Worm (Caenorhabditis elegans) whole organism, young adult: Measurements from ENCODE around the gene srh-274.
"Not testable (repeated sequence)": the region's sequence is repeated elsewhere in the genome, so short reads cannot be mapped to it uniquely, and the experiment has no call there.

Experiments used
- B0019.2 ChIP-seq: fragments of 200-800 bp; sonication (Bioruptor generic); conservative IDR thresholded peaks from 2 replicates; pipeline ENCODE4 v1.3.6; 2022; ENCODE audit warnings: missing genetic modification reagents, missing genetic modification characterization, missing compliant biosample characterization
- C06A6.2 ChIP-seq: fragments of 200-800 bp; sonication (Bioruptor generic); conservative IDR thresholded peaks from 2 replicates; pipeline ENCODE4 v1.3.6; 2022; ENCODE audit warnings: missing genetic modification characterization, missing compliant biosample characterization
- F37B4.10 ChIP-seq: fragments of 200-800 bp; sonication (Bioruptor generic); IDR thresholded peaks from 2 replicates; pipeline ENCODE4 v1.3.6; 2022; ENCODE audit warnings: missing genetic modification characterization, missing compliant biosample characterization
- K12H6.12 ChIP-seq: fragments of 200-800 bp; sonication (Bioruptor generic); optimal IDR thresholded peaks from 2 replicates; lab custom pipeline; 2018; ENCODE audit warnings: mild to moderate bottlenecking, missing genetic modification characterization, missing compliant biosample characterization
- Y53F4B.3 ChIP-seq: fragments of 200-800 bp; sonication (Bioruptor generic); IDR thresholded peaks from 2 replicates; pipeline ENCODE4 v1.3.6; 2022; ENCODE audit warnings: missing genetic modification reagents, missing genetic modification characterization, missing compliant biosample characterization
- Y67H2A.10 ChIP-seq: fragments of 200-800 bp; sonication (Bioruptor generic); conservative IDR thresholded peaks from 2 replicates; pipeline ENCODE4 v1.3.6; 2022; ENCODE audit warnings: missing genetic modification reagents, missing genetic modification characterization, missing compliant biosample characterization
- Y95B8A.8 ChIP-seq: fragments of 200-800 bp; sonication (Bioruptor generic); IDR thresholded peaks from 2 replicates; pipeline ENCODE4 v1.3.6; 2022; ENCODE audit warnings: missing genetic modification reagents, missing genetic modification characterization, missing compliant biosample characterization
- ZK185.1 ChIP-seq: sonication (generic microtip); optimal IDR thresholded peaks from 2 replicates; lab custom pipeline; 2016; ENCODE audit warnings: mild to moderate bottlenecking, missing genetic modification characterization, missing compliant biosample characterization; ENCODE audit not compliant: poor library complexity, severe bottlenecking
- aptf-2 ChIP-seq: fragments of 200-800 bp; sonication (Bioruptor generic); conservative IDR thresholded peaks from 2 replicates; pipeline ENCODE4 v1.3.6; 2022; ENCODE audit warnings: missing genetic modification reagents, missing genetic modification characterization, missing compliant biosample characterization
- aptf-3 ChIP-seq: fragments of 200-800 bp; sonication (Bioruptor generic); IDR thresholded peaks from 2 replicates; pipeline ENCODE4 v1.3.6; 2022; ENCODE audit warnings: missing genetic modification characterization, missing compliant biosample characterization
- bed-2 ChIP-seq: fragments of 200-800 bp; sonication (Bioruptor generic); IDR thresholded peaks from 2 replicates; pipeline ENCODE4 v1.3.6; 2022; ENCODE audit warnings: missing genetic modification reagents, missing genetic modification characterization, missing compliant biosample characterization
- cebp-1 ChIP-seq, 2 experiments: fragments of 200-800 bp in 1 of 2; sonication (Bioruptor generic) in 1 of 2; sonication (generic microtip) in 1 of 2; IDR thresholded peaks in 1 of 2; optimal IDR thresholded peaks in 1 of 2; 2 replicates each; pipeline versions ENCODE4 v1.3.6 to Lab custom; 2017 to 2022; ENCODE audit warnings: missing compliant biosample characterization in 2 of 2, missing genetic modification characterization in 2 of 2, mild to moderate bottlenecking in 1 of 2, missing genetic modification reagents in 1 of 2, moderate library complexity in 1 of 2
- ceh-58 ChIP-seq: fragments of 200-800 bp; sonication (Bioruptor generic); IDR thresholded peaks from 2 replicates; pipeline ENCODE4 v1.3.6; 2022; ENCODE audit warnings: missing genetic modification characterization, missing compliant biosample characterization
- chd-7 ChIP-seq: sonication (generic microtip); optimal IDR thresholded peaks from 2 replicates; lab custom pipeline; 2016; ENCODE audit warnings: mild to moderate bottlenecking, missing genetic modification characterization, moderate library complexity, missing compliant biosample characterization
- dpff-1 ChIP-seq: sonication (generic microtip); optimal IDR thresholded peaks from 2 replicates; lab custom pipeline; 2017; ENCODE audit warnings: mild to moderate bottlenecking, missing genetic modification characterization, missing compliant biosample characterization
- ekl-4 ChIP-seq: fragments of 200-800 bp; sonication (Bioruptor generic); IDR thresholded peaks from 2 replicates; pipeline ENCODE4 v1.3.6; 2022; ENCODE audit warnings: missing genetic modification reagents, missing genetic modification characterization, missing compliant biosample characterization
- ets-4 ChIP-seq: fragments of 200-800 bp; sonication (Bioruptor generic); optimal IDR thresholded peaks from 2 replicates; lab custom pipeline; 2018; ENCODE audit warnings: mild to moderate bottlenecking, missing genetic modification characterization, missing compliant biosample characterization
- hrde-1 ChIP-seq: sonication (generic microtip); optimal IDR thresholded peaks from 2 replicates; lab custom pipeline; 2016; ENCODE audit warnings: missing genetic modification characterization, mild to moderate bottlenecking, missing compliant biosample characterization, moderate library complexity, missing genotype, missing genetic modification reagents, borderline replicate concordance
- hsf-1 ChIP-seq: fragments of 200-800 bp; sonication (Bioruptor generic); IDR thresholded peaks from 2 replicates; pipeline ENCODE4 v1.3.6; 2022; ENCODE audit warnings: missing genetic modification reagents, missing genetic modification characterization, missing compliant biosample characterization
- lin-26 ChIP-seq: fragments of 200-800 bp; sonication (Bioruptor generic); IDR thresholded peaks from 2 replicates; pipeline ENCODE4 v1.3.6; 2022; ENCODE audit warnings: missing genetic modification reagents, missing genetic modification characterization, missing compliant biosample characterization
- lir-1 ChIP-seq: fragments of 200-800 bp; sonication (Bioruptor generic); conservative IDR thresholded peaks from 2 replicates; pipeline ENCODE4 v1.3.6; 2022; ENCODE audit warnings: missing genetic modification reagents, missing genetic modification characterization, missing compliant biosample characterization
- lsl-1 ChIP-seq: fragments of 200-800 bp; sonication (Bioruptor generic); optimal IDR thresholded peaks from 2 replicates; lab custom pipeline; 2018; ENCODE audit warnings: mild to moderate bottlenecking, missing genetic modification characterization, moderate library complexity, missing compliant biosample characterization
- lsy-27 ChIP-seq: sonication (generic microtip); optimal IDR thresholded peaks from 2 replicates; lab custom pipeline; 2017; ENCODE audit warnings: missing genetic modification characterization, mild to moderate bottlenecking, missing compliant biosample characterization, antibody characterized with exemption, missing genotype, borderline replicate concordance; ENCODE audit not compliant: insufficient read depth
- mcd-1 ChIP-seq: fragments of 200-800 bp; sonication (Bioruptor generic); IDR thresholded peaks from 2 replicates; pipeline ENCODE4 v1.3.6; 2022; ENCODE audit warnings: missing genetic modification reagents, missing genetic modification characterization, missing compliant biosample characterization
- mel-28 ChIP-seq: sonication (generic microtip); optimal IDR thresholded peaks from 2 replicates; lab custom pipeline; 2016; ENCODE audit warnings: borderline replicate concordance, mild to moderate bottlenecking, missing genetic modification characterization, missing compliant biosample characterization
- mes-4 ChIP-seq: sonication (generic microtip); optimal IDR thresholded peaks from 2 replicates; lab custom pipeline; 2016; ENCODE audit warnings: missing genotype, missing genetic modification characterization, missing compliant biosample characterization
- mxl-1 ChIP-seq: sonication (generic microtip); optimal IDR thresholded peaks from 2 replicates; lab custom pipeline; 2016; ENCODE audit warnings: missing genetic modification characterization, missing compliant biosample characterization
- nfya-2 ChIP-seq: fragments of 200-800 bp; sonication (Bioruptor generic); IDR thresholded peaks from 2 replicates; pipeline ENCODE4 v1.3.6; 2022; ENCODE audit warnings: missing genetic modification reagents, missing genetic modification characterization, missing compliant biosample characterization
- pbrm-1 ChIP-seq: fragments of 200-800 bp; sonication (Bioruptor generic); IDR thresholded peaks from 2 replicates; pipeline ENCODE4 v1.3.6; 2022; ENCODE audit warnings: missing genetic modification reagents, missing genetic modification characterization, missing compliant biosample characterization
- rcor-1 ChIP-seq: fragments of 200-800 bp; sonication (Bioruptor generic); IDR thresholded peaks from 2 replicates; pipeline ENCODE4 v1.3.6; 2022; ENCODE audit warnings: missing genetic modification reagents, missing genetic modification characterization, missing compliant biosample characterization
- sea-2 ChIP-seq: fragments of 200-800 bp; sonication (Bioruptor generic); IDR thresholded peaks from 2 replicates; pipeline ENCODE4 v1.3.6; 2022; ENCODE audit warnings: missing genetic modification characterization, missing compliant biosample characterization
- snpc-1.3 ChIP-seq: sonication (generic microtip); optimal IDR thresholded peaks from 2 replicates; lab custom pipeline; 2017; ENCODE audit warnings: missing genetic modification characterization, mild to moderate bottlenecking, missing compliant biosample characterization, antibody characterized with exemption, moderate library complexity, missing genotype, missing genetic modification reagents; ENCODE audit not compliant: insufficient read depth
- somi-1 ChIP-seq: fragments of 200-800 bp; sonication (Bioruptor generic); optimal IDR thresholded peaks from 2 replicates; lab custom pipeline; 2018; ENCODE audit warnings: mild to moderate bottlenecking, missing genetic modification characterization, missing compliant biosample characterization
- tlf-1 ChIP-seq: fragments of 200-800 bp; sonication (Bioruptor generic); optimal IDR thresholded peaks from 2 replicates; lab custom pipeline; 2018; ENCODE audit warnings: mild to moderate bottlenecking, missing genetic modification characterization, missing compliant biosample characterization
- unc-130 ChIP-seq: sonication (generic microtip); optimal IDR thresholded peaks from 2 replicates; lab custom pipeline; 2016; ENCODE audit warnings: missing genetic modification reagents, missing genetic modification characterization, missing compliant biosample characterization
- unc-62 ChIP-seq: fragments of 150-350 bp; optimal IDR thresholded peaks from 2 replicates; lab custom pipeline; 2014; ENCODE audit warnings: missing biosample characterization, missing genetic modification reagents, missing genetic modification characterization
- ztf-25 ChIP-seq: fragments of 200-800 bp; sonication (Bioruptor generic); IDR thresholded peaks from 2 replicates; pipeline ENCODE4 v1.3.6; 2022; ENCODE audit warnings: missing genetic modification reagents, missing genetic modification characterization, missing compliant biosample characterization
- ztf-6 ChIP-seq: fragments of 200-800 bp; sonication (Bioruptor generic); IDR thresholded peaks from 2 replicates; pipeline ENCODE4 v1.3.6; 2022; ENCODE audit warnings: missing genetic modification reagents, missing genetic modification characterization, missing compliant biosample characterization

srh-274 gene

DNA sequence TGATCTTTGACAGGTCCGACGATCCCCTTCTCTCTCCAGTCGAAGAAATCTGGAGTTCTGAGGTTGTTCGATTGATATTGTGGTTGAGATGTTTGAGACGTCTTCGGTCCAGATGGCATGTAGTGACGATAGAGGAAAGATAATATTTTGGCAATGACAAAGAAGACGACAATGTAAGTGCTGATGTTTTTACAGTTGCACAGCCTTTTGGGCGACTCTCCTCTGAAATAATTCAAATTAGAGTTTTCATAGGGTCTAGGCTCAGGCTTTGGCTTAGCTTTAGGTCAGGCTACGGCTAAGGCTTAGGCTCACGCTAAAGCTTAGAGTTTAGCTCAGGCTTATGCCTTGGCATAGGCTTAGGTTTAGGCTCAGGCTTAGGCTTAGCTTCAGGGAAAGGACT, 21.0 kb upstream of the srh-274 start, which contains the start of gene C32B5.13:
TSS of gene C32B5.13 (minus strand) at position 101 of the 400 bp plus-strand sequence.
- TF ChIP-seq dpff-1 (tag; lab: Kevin White, UChicago) = no peak
- no peak for TF ChIP-seq unc-130 (GFP tag; lab: Kevin White, UChicago)
- TF ChIP-seq lin-26 (GFP tag; lab: Robert Waterston, UW) = 0 out of 2 replicates have a peak, but pooled peaks have one; percentile 24
- no peak for TF ChIP-seq Y67H2A.10 (GFP tag; lab: Robert Waterston, UW)
- TF ChIP-seq ztf-25 = no peak
- TF ChIP-seq tlf-1 (GFP tag; lab: Kevin White, UChicago) = no peak
- no peak for TF ChIP-seq aptf-2 (GFP tag; lab: Robert Waterston, UW)

DNA sequence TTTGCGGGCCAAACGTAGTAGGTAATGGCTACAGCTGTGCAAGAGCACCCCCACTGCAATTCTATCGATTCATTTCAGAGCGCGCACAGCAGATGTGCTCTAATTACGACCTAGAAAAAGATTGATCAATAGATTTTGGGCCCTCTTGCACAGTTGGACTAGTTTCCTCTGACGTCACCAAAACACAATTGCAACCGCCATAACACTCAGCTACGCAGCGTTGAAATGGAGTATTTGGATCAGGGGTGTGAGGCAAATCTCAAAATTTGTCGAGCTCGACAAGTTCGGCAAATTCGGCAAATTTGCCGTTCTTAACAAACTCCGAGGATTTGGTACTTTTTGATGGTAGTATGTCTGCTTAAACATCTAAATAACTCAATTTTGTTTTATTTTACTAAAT, 16.0 kb upstream of the srh-274 start, which contains the start of gene fbxc-18:
TSS of gene fbxc-18 (minus strand) at position 101 of the 400 bp plus-strand sequence.
- not testable (repeated sequence) for TF ChIP-seq lsy-27 (tag; lab: Kevin White, UChicago); pbrm-1 (GFP tag; lab: Robert Waterston, UW); aptf-3

- not testable (repeated sequence) for TF ChIP-seq mxl-1, hrde-1, mel-28 (tag; lab: Kevin White, UChicago)
Observed at ce11 chrII:968106-968505, 14.8 kb upstream of the srh-274 start, which contains the start of gene C32B5.6. TSS of gene C32B5.6 (plus strand) at chrII:968406.

DNA sequence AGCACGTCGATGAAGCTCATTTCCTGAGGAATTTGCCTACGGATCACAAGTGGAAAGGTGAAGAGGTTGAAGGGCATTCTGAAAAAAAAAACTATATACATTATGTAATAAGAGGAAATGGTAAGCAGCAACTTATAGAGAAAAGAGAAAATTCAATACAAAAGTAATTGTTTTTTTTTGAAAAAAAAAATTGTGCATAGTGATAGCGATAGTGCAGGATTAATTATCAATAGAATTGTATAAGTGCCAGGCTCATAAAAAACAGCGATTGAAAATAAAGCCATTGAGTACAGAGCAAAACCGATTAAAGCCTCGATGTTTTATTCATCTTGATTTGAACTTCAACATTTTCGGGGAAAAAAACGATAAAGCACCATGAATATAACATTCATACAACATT, 10.1 kb upstream of the srh-274 start, which contains the start of gene C32B5.15:
TSS of gene C32B5.15 (minus strand) at position 101 of the 400 bp plus-strand sequence.
- TF ChIP-seq K12H6.12 (tag; lab: Kevin White, UChicago) (no peak), ZK185.1 (tag; lab: Kevin White, UChicago) (no peak), B0019.2 (GFP tag; lab: Robert Waterston, UW) (no peak), chd-7 (tag; lab: Kevin White, UChicago) (no peak), hsf-1 (GFP tag; lab: Robert Waterston, UW) (no peak), snpc-1.3 (no peak), mcd-1 (no peak), ztf-6 (GFP tag; lab: Robert Waterston, UW) (no peak), ekl-4 (GFP tag; lab: Robert Waterston, UW) (no peak), mes-4 (tag; lab: Kevin White, UChicago) (no peak), sea-2 (no peak), C06A6.2 (GFP tag; lab: Robert Waterston, UW) (no peak), ets-4 (GFP tag; lab: Kevin White, UChicago) (no peak), nfya-2 (GFP tag; lab: Robert Waterston, UW) (no peak), F37B4.10 (GFP tag; lab: Robert Waterston, UW) (no peak)

ce11 chrII:973999-974398, 8.9 kb upstream of the srh-274 start, which contains the start of gene fbxc-14:
TSS of gene fbxc-14 (plus strand) at chrII:974299.
- TF ChIP-seq lsl-1 (GFP tag; lab: Kevin White, UChicago) (no peak), cebp-1 (GFP tag; IDR thresholded peaks at IDR 0.05; lab: Robert Waterston, UW) (no peak), cebp-1 (tag; optimal IDR thresholded peaks at IDR 0.05; lab: Kevin White, UChicago) (no peak), Y95B8A.8 (GFP tag; lab: Robert Waterston, UW) (no peak), ets-4 (GFP tag; lab: Kevin White, UChicago) (no peak), ceh-58 (no peak), Y53F4B.3 (GFP tag; lab: Robert Waterston, UW) (no peak), hsf-1 (GFP tag; lab: Robert Waterston, UW) (no peak), rcor-1 (GFP tag; lab: Robert Waterston, UW) (no peak), bed-2 (GFP tag; lab: Robert Waterston, UW) (no peak), lir-1 (GFP tag; lab: Robert Waterston, UW) (no peak), C06A6.2 (GFP tag; lab: Robert Waterston, UW) (no peak), somi-1 (GFP tag; lab: Kevin White, UChicago) (no peak), mel-28 (tag; lab: Kevin White, UChicago) (no peak), ztf-25 (no peak), unc-62 (no peak)
